Worm (Caenorhabditis elegans): ENCODE data around the gene mec-10.

- TF ChIP-seq lin-35 (GFP tag; optimal IDR thresholded peaks at IDR 0.05) (no peak), nhr-77 (tag; optimal IDR thresholded peaks at IDR 0.05) (no peak), nhr-237 (tag; optimal IDR thresholded peaks at IDR 0.05) (no peak)
Measured at ce11 chrX:8507576-8507975, 37.5 kb upstream of the mec-10 start, which contains the start of gene H03E18.1.
